Fruit fly (Drosophila melanogaster): Measurements from ENCODE around the gene CG7739.

dm6 chr3L:15565829-15566433 is 3.1 kb upstream of the CG7739 start, which contains the start of gene dop:
- peak; percentile 32 for TF ChIP-seq fru (GFP tag; optimal IDR thresholded peaks at IDR 0.05)
- no peak for TF ChIP-seq pan (optimal IDR thresholded peaks at IDR 0.05)
- TF ChIP-seq Mio (GFP tag; optimal IDR thresholded peaks at IDR 0.05) = no peak
- no peak for TF ChIP-seq CrebA (GFP tag; optimal IDR thresholded peaks at IDR 0.05; ENCODE audit: borderline replicate concordance)
- TF ChIP-seq Hr78 (GFP tag; optimal IDR thresholded peaks at IDR 0.05) = peak; percentile 32
- no peak for TF ChIP-seq OdsH (GFP tag; optimal IDR thresholded peaks at IDR 0.05)
- TF ChIP-seq Abd-B (GFP tag; optimal IDR thresholded peaks at IDR 0.05) = no peak
- TF ChIP-seq psq (GFP tag; optimal IDR thresholded peaks at IDR 0.05) = no peak
- peak; percentile 37 for TF ChIP-seq HLH106 (tag; optimal IDR thresholded peaks at IDR 0.05)
- TF ChIP-seq Rel (GFP tag; optimal IDR thresholded peaks at IDR 0.05) = no peak
- TF ChIP-seq Rel (tag; optimal IDR thresholded peaks at IDR 0.05) = peak; percentile 89

All from whole organism, wandering third instar larva.